Comparison of ENCODE assay signal across 2 fruit fly cellular contexts in genomic region chr2L:6533719-6534118, dm6.
TF ChIP-seq lines count a peak whose summit lies in the region.

No protein-coding gene starts in this region.

- no peak for TF ChIP-seq CTCF in whole organism, embryonic (GFP tag; optimal IDR thresholded peaks at IDR 0.05; lab: Kevin White, UChicago)

TF ChIP-seq in whole organism, embryonic, 481 proteins besides CTCF, POLR2A, EP300 and RAD21:
- no peak for TF ChIP-seq cas (GFP tag; IDR thresholded peaks at IDR 0.05; lab: Robert Waterston, UW)
- 0 out of 2 replicates have a peak, but pooled peaks have one; percentile 10 for TF ChIP-seq sisA (GFP tag; IDR thresholded peaks at IDR 0.05; lab: Robert Waterston, UW)
- TF ChIP-seq Med (GFP tag; lab: Kevin White, UChicago): peak; percentile 3
- TF ChIP-seq sug (tag; optimal IDR thresholded peaks at IDR 0.05; lab: Kevin White, UChicago): no peak
- TF ChIP-seq CG6791 (GFP tag; IDR thresholded peaks at IDR 0.05; lab: Robert Waterston, UW; ENCODE audit: partially characterized antibody): 0 out of 3 replicates have a peak, but pooled peaks have one; percentile 11
- TF ChIP-seq crol (GFP tag; IDR thresholded peaks at IDR 0.05; lab: Robert Waterston, UW): no peak
TF ChIP-seq in whole organism, embryonic: peak in this region for 3.

TF ChIP-seq in whole organism, pupa, 21 proteins besides CTCF, POLR2A, EP300 and RAD21:
- TF ChIP-seq Ets98B (GFP tag; IDR thresholded peaks at IDR 0.05; lab: Robert Waterston, UW) (no peak), Pif1A (GFP tag; optimal IDR thresholded peaks at IDR 0.05; lab: Kevin White, UChicago) (no peak), gl (tag; optimal IDR thresholded peaks at IDR 0.05; lab: Kevin White, UChicago) (no peak), CG32121 (GFP tag; IDR thresholded peaks at IDR 0.05; lab: Robert Waterston, UW) (no peak), fd96Ca (GFP tag; IDR thresholded peaks at IDR 0.05; lab: Robert Waterston, UW) (no peak), CG14655 (GFP tag; optimal IDR thresholded peaks at IDR 0.05; lab: Kevin White, UChicago) (no peak), CG13204 (GFP tag; optimal IDR thresholded peaks at IDR 0.05; lab: Kevin White, UChicago) (peak; percentile 0), CG12605 (GFP tag; IDR thresholded peaks at IDR 0.05; lab: Robert Waterston, UW) (no peak)
